Worm (Caenorhabditis elegans): Measurements from ENCODE around the gene W02A2.9.

DNA sequence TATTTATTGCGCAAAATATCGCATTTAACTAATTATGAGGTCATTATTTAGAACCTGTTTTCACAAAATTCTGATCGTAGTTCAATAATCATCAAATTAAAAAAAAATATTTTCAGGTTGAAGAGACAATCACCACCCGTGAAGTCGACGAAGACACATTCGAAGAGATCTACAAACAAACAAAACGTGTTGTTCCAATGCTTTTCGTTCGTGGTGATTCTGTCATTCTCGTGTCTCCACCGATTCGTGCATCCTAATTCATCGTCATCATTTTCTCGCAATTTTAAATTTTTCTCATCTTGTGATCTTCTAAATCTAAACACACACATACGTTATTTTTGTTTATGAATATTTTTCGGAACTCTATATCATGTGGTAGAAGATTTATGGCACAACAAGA, 41.3 kb downstream of the W02A2.9 start:
- TF ChIP-seq T22C8.4 (GFP tag; IDR thresholded peaks at IDR 0.05) (no peak), flt-1 (GFP tag; IDR thresholded peaks at IDR 0.05) (no peak), ztf-23 (GFP tag; IDR thresholded peaks at IDR 0.05) (no peak)

Measured in whole organism, midembryonic.